Fruit fly (Drosophila melanogaster) whole organism, pupa: ENCODE data around the gene Nost.
A peak's percentile ranks its signal among the peaks of the same experiment; 100 is the strongest.

Experiments used
- CG10348 ChIP-seq: fragments of 200-800 bp; sonication (Bioruptor generic); IDR thresholded peaks from 2 replicates; pipeline ENCODE4 v1.3.6; 2022; ENCODE audit warnings: missing biosample characterization, missing genetic modification characterization
- CG12605 ChIP-seq: fragments of 200-800 bp; sonication (Bioruptor generic); IDR thresholded peaks from 2 replicates; pipeline ENCODE4 v1.3.6; 2022; ENCODE audit warnings: missing biosample characterization, missing genetic modification characterization
- CG13204 ChIP-seq: fragments of 200-800 bp; sonication (Bioruptor generic); optimal IDR thresholded peaks from 2 replicates; lab custom pipeline; 2018; ENCODE audit warnings: missing biosample characterization, mild to moderate bottlenecking, missing genetic modification characterization, moderate library complexity
- CG14655 ChIP-seq: fragments of 200-800 bp; sonication (Bioruptor generic); optimal IDR thresholded peaks from 3 replicates; lab custom pipeline; 2017; ENCODE audit warnings: mild to moderate bottlenecking, missing biosample characterization, missing genetic modification reagents, missing genetic modification characterization
- CG15710 ChIP-seq: fragments of 200-800 bp; sonication (Bioruptor generic); optimal IDR thresholded peaks from 2 replicates; lab custom pipeline; 2018; ENCODE audit warnings: missing biosample characterization, mild to moderate bottlenecking, missing genetic modification characterization, moderate library complexity
- CG17806 ChIP-seq: fragments of 200-800 bp; sonication (Bioruptor generic); optimal IDR thresholded peaks from 2 replicates; lab custom pipeline; 2018; ENCODE audit warnings: missing biosample characterization, mild to moderate bottlenecking, missing genetic modification characterization, moderate library complexity
- CG32121 ChIP-seq: fragments of 200-800 bp; sonication (Bioruptor generic); IDR thresholded peaks from 2 replicates; pipeline ENCODE4 v1.3.6; 2022; ENCODE audit warnings: missing biosample characterization, missing genetic modification characterization
- CG34367 ChIP-seq: fragments of 200-800 bp; sonication (Bioruptor generic); optimal IDR thresholded peaks from 2 replicates; lab custom pipeline; 2018; ENCODE audit warnings: missing biosample characterization, mild to moderate bottlenecking, missing genetic modification characterization
- CG4496 ChIP-seq: fragments of 200-800 bp; sonication (Bioruptor generic); IDR thresholded peaks from 3 replicates; pipeline ENCODE4 v1.3.6; 2022; ENCODE audit warnings: missing biosample characterization, missing genetic modification characterization
- CG8159 ChIP-seq: fragments of 200-800 bp; sonication (Bioruptor generic); optimal IDR thresholded peaks from 3 replicates; lab custom pipeline; 2018; ENCODE audit warnings: missing biosample characterization, mild to moderate bottlenecking, missing genetic modification characterization, moderate library complexity
- CG8301 ChIP-seq: fragments of 200-800 bp; sonication (Bioruptor generic); optimal IDR thresholded peaks from 2 replicates; lab custom pipeline; 2018; ENCODE audit warnings: missing biosample characterization, mild to moderate bottlenecking, missing genetic modification characterization
- CG9948 ChIP-seq: fragments of 200-800 bp; sonication (Bioruptor generic); optimal IDR thresholded peaks from 2 replicates; lab custom pipeline; 2018; ENCODE audit warnings: missing biosample characterization, mild to moderate bottlenecking, missing genetic modification characterization, moderate library complexity
- D1 ChIP-seq: fragments of 200-800 bp; sonication (Bioruptor generic); optimal IDR thresholded peaks from 2 replicates; lab custom pipeline; 2018; ENCODE audit warnings: missing biosample characterization, mild to moderate bottlenecking, missing genetic modification characterization, moderate library complexity
- EcR ChIP-seq: fragments of 200-800 bp; sonication (Bioruptor generic); optimal IDR thresholded peaks from 3 replicates; lab custom pipeline; 2019; ENCODE audit warnings: missing biosample characterization, missing genetic modification characterization, mild to moderate bottlenecking, moderate library complexity, missing genetic modification reagents
- Ets98B ChIP-seq: fragments of 200-800 bp; sonication (Bioruptor generic); IDR thresholded peaks from 2 replicates; pipeline ENCODE4 v1.3.6; 2022; ENCODE audit warnings: missing biosample characterization, missing genetic modification characterization
- Pif1A ChIP-seq: fragments of 200-800 bp; sonication (Bioruptor generic); optimal IDR thresholded peaks from 3 replicates; lab custom pipeline; 2016; ENCODE audit warnings: missing biosample characterization, missing genetic modification characterization
- Pif1B ChIP-seq: fragments of 200-800 bp; sonication (Bioruptor generic); optimal IDR thresholded peaks from 3 replicates; lab custom pipeline; 2016; ENCODE audit warnings: missing biosample characterization, missing genetic modification characterization
- Snoo ChIP-seq: fragments of 200-800 bp; sonication (Bioruptor generic); optimal IDR thresholded peaks from 3 replicates; lab custom pipeline; 2017; ENCODE audit warnings: missing biosample characterization, mild to moderate bottlenecking, missing genetic modification characterization, inconsistent platforms
- fd96Ca ChIP-seq: fragments of 200-800 bp; sonication (Bioruptor generic); IDR thresholded peaks from 3 replicates; pipeline ENCODE4 v1.3.6; 2022; ENCODE audit warnings: missing biosample characterization, missing genetic modification characterization
- gl ChIP-seq: fragments of 200-800 bp; sonication (Bioruptor generic); optimal IDR thresholded peaks from 2 replicates; lab custom pipeline; 2018; ENCODE audit warnings: missing biosample characterization, mild to moderate bottlenecking, missing genetic modification characterization
- rn ChIP-seq: fragments of 200-800 bp; sonication (Bioruptor generic); IDR thresholded peaks from 2 replicates; pipeline ENCODE4 v1.3.6; 2022; ENCODE audit warnings: missing biosample characterization, missing genetic modification characterization

The Nost gene

dm6 chrX:9047725-9048384, 17.9 kb downstream of the Nost start:
- TF ChIP-seq CG12605 (GFP tag; lab: Robert Waterston, UW), result peak; percentile 62; the same call in 1 of the 2 replicates
- TF ChIP-seq CG4496 (GFP tag; lab: Robert Waterston, UW), result peak; percentile 78; the same call in 2 of the 3 replicates
- peak; percentile 60 for TF ChIP-seq Snoo
- peak; percentile 90 for TF ChIP-seq CG9948 (tag; lab: Kevin White, UChicago)
- TF ChIP-seq CG10348, result no peak
- TF ChIP-seq rn, result 0 out of 2 replicates have a peak, but pooled peaks have one; percentile 19
- TF ChIP-seq Pif1A, result peak; percentile 76
- TF ChIP-seq gl (tag; lab: Kevin White, UChicago), result peak; percentile 31
- peak; percentile 88 for TF ChIP-seq CG14655
- TF ChIP-seq EcR (GFP tag; lab: Kevin White, UChicago), result peak; percentile 78
- TF ChIP-seq CG34367, result peak; percentile 84
- no peak for TF ChIP-seq Ets98B (GFP tag; lab: Robert Waterston, UW)
- peak; percentile 96 for TF ChIP-seq CG13204 (GFP tag; lab: Kevin White, UChicago)
- TF ChIP-seq D1 (tag; lab: Kevin White, UChicago), result peak; percentile 75
- TF ChIP-seq CG8159 (tag; lab: Kevin White, UChicago), result peak; percentile 94
- TF ChIP-seq CG8301 (tag; lab: Kevin White, UChicago), result peak; percentile 83
- TF ChIP-seq CG17806 (tag; lab: Kevin White, UChicago), result peak; percentile 86
- peak; percentile 57; the same call in 1 of the 2 replicates for TF ChIP-seq CG32121 (GFP tag; lab: Robert Waterston, UW)
- TF ChIP-seq Pif1B, result peak; percentile 72
- peak; percentile 52; the same call in 1 of the 3 replicates for TF ChIP-seq fd96Ca (GFP tag; lab: Robert Waterston, UW)
- TF ChIP-seq CG15710, result peak; percentile 92

- TF ChIP-seq D1 (tag; lab: Kevin White, UChicago) (no peak), CG34367 (no peak), Pif1B (no peak), gl (tag; lab: Kevin White, UChicago) (no peak), CG10348 (no peak), CG4496 (GFP tag; lab: Robert Waterston, UW) (no peak), CG9948 (tag; lab: Kevin White, UChicago) (peak; percentile 28), rn (no peak), EcR (GFP tag; lab: Kevin White, UChicago) (no peak), fd96Ca (GFP tag; lab: Robert Waterston, UW) (no peak), CG8159 (tag; lab: Kevin White, UChicago) (peak; percentile 40), Pif1A (no peak), CG12605 (GFP tag; lab: Robert Waterston, UW) (no peak), Snoo (no peak), CG17806 (tag; lab: Kevin White, UChicago) (peak; percentile 27), CG8301 (tag; lab: Kevin White, UChicago) (peak; percentile 22), CG15710 (peak; percentile 20), Ets98B (GFP tag; lab: Robert Waterston, UW) (no peak), CG13204 (GFP tag; lab: Kevin White, UChicago) (no peak), CG14655 (peak; percentile 38)
Measured at dm6 chrX:9048385-9048750, 18.4 kb downstream of the Nost start.

- TF ChIP-seq EcR (GFP tag; lab: Kevin White, UChicago), result no peak
Measured at dm6 chrX:9048941-9049340, 18.9 kb downstream of the Nost start.

- TF ChIP-seq CG8159 (tag; lab: Kevin White, UChicago), result peak; percentile 86
- TF ChIP-seq CG15710, result peak; percentile 86
- TF ChIP-seq rn, result peak; percentile 65; the same call in 1 of the 2 replicates
- peak; percentile 81 for TF ChIP-seq CG12605 (GFP tag; lab: Robert Waterston, UW)
- peak; percentile 88 for TF ChIP-seq CG8301 (tag; lab: Kevin White, UChicago)
- TF ChIP-seq fd96Ca (GFP tag; lab: Robert Waterston, UW), result peak; percentile 79
- peak; percentile 54 for TF ChIP-seq CG13204 (GFP tag; lab: Kevin White, UChicago)
- peak; percentile 62 for TF ChIP-seq gl (tag; lab: Kevin White, UChicago)
- peak; percentile 83 for TF ChIP-seq CG17806 (tag; lab: Kevin White, UChicago)
- peak; percentile 83 for TF ChIP-seq CG34367
- TF ChIP-seq Pif1A, result peak; percentile 72
- TF ChIP-seq CG9948 (tag; lab: Kevin White, UChicago), result peak; percentile 82
- TF ChIP-seq CG14655, result peak; percentile 88
- TF ChIP-seq Pif1B, result peak; percentile 74
- TF ChIP-seq Ets98B (GFP tag; lab: Robert Waterston, UW), result peak; percentile 83
- peak; percentile 87 for TF ChIP-seq CG32121 (GFP tag; lab: Robert Waterston, UW)
- TF ChIP-seq CG10348, result no peak
- peak; percentile 4 for TF ChIP-seq EcR (GFP tag; lab: Kevin White, UChicago)
- TF ChIP-seq D1 (tag; lab: Kevin White, UChicago), result peak; percentile 64
- peak; percentile 83 for TF ChIP-seq Snoo
- peak; percentile 88 for TF ChIP-seq CG4496 (GFP tag; lab: Robert Waterston, UW)
- TF ChIP-seq, all 21 proteins: peak for 20
Measured at dm6 chrX:9060078-9060477, 30.1 kb downstream of the Nost start.

dm6 chrX:9061299-9061698, 31.3 kb downstream of the Nost start:
- TF ChIP-seq CG17806 (tag; lab: Kevin White, UChicago) (no peak), Ets98B (GFP tag; lab: Robert Waterston, UW) (peak; percentile 12; the same call in 1 of the 2 replicates), D1 (tag; lab: Kevin White, UChicago) (no peak), Pif1B (peak; percentile 22), CG32121 (GFP tag; lab: Robert Waterston, UW) (peak; percentile 48), CG9948 (tag; lab: Kevin White, UChicago) (peak; percentile 6), Pif1A (peak; percentile 53), CG34367 (no peak), CG8159 (tag; lab: Kevin White, UChicago) (peak; percentile 46), CG13204 (GFP tag; lab: Kevin White, UChicago) (no peak), fd96Ca (GFP tag; lab: Robert Waterston, UW) (peak; percentile 31; the same call in 1 of the 3 replicates), CG14655 (peak; percentile 32), CG8301 (tag; lab: Kevin White, UChicago) (peak; percentile 28), rn (no peak), CG12605 (GFP tag; lab: Robert Waterston, UW) (no peak), Snoo (no peak), EcR (GFP tag; lab: Kevin White, UChicago) (peak; percentile 62), CG4496 (GFP tag; lab: Robert Waterston, UW) (no peak), CG15710 (peak; percentile 3), CG10348 (no peak), gl (tag; lab: Kevin White, UChicago) (no peak)
